Worm (Caenorhabditis elegans) whole organism, L2 larva: ENCODE data around the gene arx-2.

ENCODE experiments used
- F13H6.1 ChIP-seq: sonication (generic microtip); optimal IDR thresholded peaks from 2 replicates; lab custom pipeline; 2016; ENCODE audit warnings: missing genetic modification characterization, missing compliant biosample characterization
- R02D3.7 ChIP-seq: fragments of 150-350 bp; optimal IDR thresholded peaks from 2 replicates; lab custom pipeline; 2014; ENCODE audit warnings: missing biosample characterization, missing genetic modification characterization
- Y55F3AM.14 ChIP-seq: fragments of 200-800 bp; sonication (Bioruptor generic); optimal IDR thresholded peaks from 2 replicates; lab custom pipeline; 2018; ENCODE audit warnings: mild to moderate bottlenecking, missing genetic modification characterization, missing compliant biosample characterization
- ZK546.5 ChIP-seq: sonication (generic microtip); optimal IDR thresholded peaks from 2 replicates; lab custom pipeline; 2017; ENCODE audit warnings: missing biosample characterization, missing genetic modification characterization
- alr-1 ChIP-seq: fragments of 150-350 bp; optimal IDR thresholded peaks from 2 replicates; lab custom pipeline; 2014; ENCODE audit warnings: missing biosample characterization, missing genetic modification characterization
- aly-2 ChIP-seq: fragments of 150-350 bp; optimal IDR thresholded peaks from 2 replicates; lab custom pipeline; 2014; ENCODE audit warnings: missing biosample characterization, missing genetic modification characterization
- blmp-1 ChIP-seq: sonication (generic microtip); optimal IDR thresholded peaks from 2 replicates; lab custom pipeline; 2017; ENCODE audit warnings: missing genetic modification characterization, mild to moderate bottlenecking, missing compliant biosample characterization, antibody characterized with exemption, moderate library complexity; ENCODE audit not compliant: insufficient read depth
- ceh-16 ChIP-seq: fragments of 150-350 bp; optimal IDR thresholded peaks from 2 replicates; lab custom pipeline; 2014; ENCODE audit warnings: missing biosample characterization, missing genetic modification characterization
- crh-2 ChIP-seq: sonication (generic microtip); optimal IDR thresholded peaks from 2 replicates; lab custom pipeline; 2017; ENCODE audit warnings: missing biosample characterization, missing genetic modification characterization
- dmd-4 ChIP-seq: sonication (generic microtip); optimal IDR thresholded peaks from 2 replicates; lab custom pipeline; 2017; ENCODE audit warnings: missing biosample characterization, missing genetic modification characterization
- egl-27 ChIP-seq: sonication (generic microtip); optimal IDR thresholded peaks from 3 replicates; lab custom pipeline; 2017; ENCODE audit warnings: missing biosample characterization, missing genetic modification reagents, missing genetic modification characterization
- elt-1 ChIP-seq: fragments of 150-350 bp; optimal IDR thresholded peaks from 2 replicates; lab custom pipeline; 2014; ENCODE audit warnings: missing biosample characterization, missing genetic modification characterization
- elt-3 ChIP-seq: sonication (generic microtip); optimal IDR thresholded peaks from 2 replicates; lab custom pipeline; 2017; ENCODE audit warnings: missing biosample characterization, missing genetic modification characterization
- fos-1 ChIP-seq: fragments of 150-350 bp; optimal IDR thresholded peaks from 2 replicates; lab custom pipeline; 2014; ENCODE audit warnings: missing biosample characterization, missing genetic modification characterization
- gmeb-1 ChIP-seq: fragments of 150-350 bp; optimal IDR thresholded peaks from 2 replicates; lab custom pipeline; 2014; ENCODE audit warnings: missing biosample characterization, missing genetic modification characterization
- lin-13 ChIP-seq: fragments of 150-350 bp; optimal IDR thresholded peaks from 2 replicates; lab custom pipeline; 2014; ENCODE audit warnings: missing biosample characterization, missing genetic modification reagents, missing genetic modification characterization
- lin-39 ChIP-seq: fragments of 150-350 bp; optimal IDR thresholded peaks from 2 replicates; lab custom pipeline; 2014; ENCODE audit warnings: missing biosample characterization, missing genetic modification reagents, missing genetic modification characterization
- mbf-1 ChIP-seq: sonication (generic microtip); optimal IDR thresholded peaks from 2 replicates; lab custom pipeline; 2017; ENCODE audit warnings: missing biosample characterization, missing genetic modification characterization
- mdl-1 ChIP-seq, 2 experiments: fragments of 150-350 bp in 1 of 2; sonication (generic microtip) in 1 of 2; optimal IDR thresholded peaks; 2 replicates each; lab custom pipeline; 2017; ENCODE audit warnings: missing biosample characterization in 2 of 2, missing genetic modification characterization in 2 of 2
- nhr-10 ChIP-seq: sonication (generic microtip); optimal IDR thresholded peaks from 2 replicates; lab custom pipeline; 2017; ENCODE audit warnings: missing biosample characterization, missing genetic modification characterization
- nhr-129 ChIP-seq: fragments of 150-350 bp; optimal IDR thresholded peaks from 2 replicates; lab custom pipeline; 2014; ENCODE audit warnings: missing biosample characterization, missing genetic modification characterization
- nhr-21 ChIP-seq: fragments of 150-350 bp; optimal IDR thresholded peaks from 2 replicates; lab custom pipeline; 2014; ENCODE audit warnings: missing biosample characterization, missing genetic modification characterization
- nhr-23 ChIP-seq: fragments of 150-350 bp; optimal IDR thresholded peaks from 2 replicates; lab custom pipeline; 2014; ENCODE audit warnings: missing biosample characterization, missing genetic modification reagents, missing genetic modification characterization
- nhr-237 ChIP-seq: fragments of 150-350 bp; optimal IDR thresholded peaks from 2 replicates; lab custom pipeline; 2014; ENCODE audit warnings: missing biosample characterization, missing genetic modification characterization
- nhr-25 ChIP-seq: fragments of 150-350 bp; sonication (generic microtip); optimal IDR thresholded peaks from 3 replicates; lab custom pipeline; 2014; ENCODE audit warnings: missing biosample characterization, missing genetic modification characterization
- nhr-6 ChIP-seq: fragments of 150-350 bp; optimal IDR thresholded peaks from 2 replicates; lab custom pipeline; 2014; ENCODE audit warnings: missing biosample characterization, missing genetic modification characterization
- peb-1 ChIP-seq: fragments of 150-350 bp; optimal IDR thresholded peaks from 2 replicates; lab custom pipeline; 2014; ENCODE audit warnings: missing biosample characterization, missing genetic modification characterization
- sem-4 ChIP-seq: fragments of 150-350 bp; optimal IDR thresholded peaks from 2 replicates; lab custom pipeline; 2014; ENCODE audit warnings: missing biosample characterization, missing genetic modification reagents, missing genetic modification characterization
- sma-3 ChIP-seq: sonication (generic microtip); optimal IDR thresholded peaks from 2 replicates; lab custom pipeline; 2016; ENCODE audit warnings: missing genetic modification reagents, missing genetic modification characterization, missing compliant biosample characterization
- sma-9 ChIP-seq, 2 experiments: fragments of 150-350 bp in 1 of 2; sonication (generic microtip) in 1 of 2; optimal IDR thresholded peaks; 2 replicates each; lab custom pipeline; 2014 to 2016; ENCODE audit warnings: missing genetic modification characterization in 2 of 2, mild to moderate bottlenecking in 1 of 2, missing biosample characterization in 1 of 2, missing compliant biosample characterization in 1 of 2, missing genetic modification reagents in 1 of 2, moderate library complexity in 1 of 2
- snpc-4 ChIP-seq: fragments of 150-350 bp; optimal IDR thresholded peaks from 2 replicates; lab custom pipeline; 2014; ENCODE audit warnings: missing biosample characterization, missing genetic modification characterization
- unc-39 ChIP-seq: fragments of 150-350 bp; optimal IDR thresholded peaks from 2 replicates; lab custom pipeline; 2014; ENCODE audit warnings: missing biosample characterization, missing genetic modification characterization
- unc-55 ChIP-seq: fragments of 150-350 bp; sonication (generic microtip); optimal IDR thresholded peaks from 3 replicates; lab custom pipeline; 2014; ENCODE audit warnings: missing biosample characterization, missing genetic modification reagents, missing genetic modification characterization
- unc-62 ChIP-seq: fragments of 150-350 bp; optimal IDR thresholded peaks from 2 replicates; lab custom pipeline; 2014; ENCODE audit warnings: missing biosample characterization, missing genetic modification reagents, missing genetic modification characterization
- ztf-1 ChIP-seq: fragments of 200-800 bp; sonication (Bioruptor generic); conservative IDR thresholded peaks from 2 replicates; pipeline ENCODE4 v1.3.6; 2022; ENCODE audit warnings: missing genetic modification characterization, missing compliant biosample characterization
- ztf-4 ChIP-seq: fragments of 150-350 bp; optimal IDR thresholded peaks from 2 replicates; lab custom pipeline; 2014; ENCODE audit warnings: missing biosample characterization, missing genetic modification characterization

The arx-2 gene

DNA sequence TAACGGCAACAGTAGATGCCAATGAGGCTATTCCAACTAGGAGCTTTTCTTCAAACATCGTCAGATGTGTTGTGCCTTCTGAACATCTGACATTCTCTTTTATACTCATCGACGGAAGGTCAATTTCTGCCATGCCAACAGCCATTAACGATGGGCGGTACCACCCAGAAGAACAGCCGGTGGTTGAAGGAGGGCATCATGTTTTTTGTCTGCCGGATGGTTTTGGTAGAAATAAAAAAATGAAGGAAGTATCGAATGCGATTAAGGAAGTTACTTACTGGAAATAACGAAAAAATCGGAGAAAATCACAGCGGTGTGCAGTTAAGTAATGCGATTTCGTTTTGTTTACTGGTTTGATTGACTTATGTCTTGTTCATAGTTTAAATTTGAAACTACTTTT lies 43.6 kb downstream of the arx-2 start, which contains the start of gene col-150:
Gene col-150, minus strand, starts transcription at position 101 of the 400 bp plus-strand sequence.
- TF ChIP-seq sma-3 (GFP tag; lab: Kevin White, UChicago) = no peak
- TF ChIP-seq crh-2 (tag; lab: Kevin White, UChicago) = no peak
- no peak for TF ChIP-seq nhr-25 (tag; lab: Kevin White, UChicago)
- TF ChIP-seq ztf-1 (GFP tag; lab: Robert Waterston, UW) = no peak
- no peak for TF ChIP-seq ceh-16
- TF ChIP-seq R02D3.7 (tag; lab: Kevin White, UChicago) = no peak
- no peak for TF ChIP-seq gmeb-1 (tag; lab: Kevin White, UChicago)
- TF ChIP-seq elt-1 (tag; lab: Kevin White, UChicago) = no peak
- no peak for TF ChIP-seq fos-1 (tag; lab: Kevin White, UChicago)
- TF ChIP-seq unc-62 (GFP tag; lab: Kevin White, UChicago) = no peak
- TF ChIP-seq nhr-23 = no peak

ce11 chrV:10292819-10293357 lies 45.3 kb downstream of the arx-2 start, which contains the start of gene col-149:
TSS of gene col-149 (minus strand) at chrV:10292869.
- TF ChIP-seq mdl-1 (tag; optimal IDR thresholded peaks at IDR 0.05; lab: Kevin White, UChicago) (no peak), ZK546.5 (no peak), nhr-21 (tag; lab: Kevin White, UChicago) (peak; percentile 35), sma-3 (GFP tag; lab: Kevin White, UChicago) (peak; percentile 41), fos-1 (tag; lab: Kevin White, UChicago) (peak; percentile 78), sma-9 (GFP tag; optimal IDR thresholded peaks at IDR 0.05; lab: Kevin White, UChicago) (peak; percentile 46), sma-9 (tag; optimal IDR thresholded peaks at IDR 0.05; lab: Kevin White, UChicago) (no peak), blmp-1 (peak; percentile 91), egl-27 (tag; lab: Kevin White, UChicago) (peak; percentile 10)
- TF ChIP-seq, all 48 proteins: peak for 6

- TF ChIP-seq lin-39 (tag; lab: Kevin White, UChicago) = no peak
- no peak for TF ChIP-seq unc-62 (GFP tag; lab: Kevin White, UChicago)
- TF ChIP-seq snpc-4 (tag; lab: Kevin White, UChicago) = no peak
- no peak for TF ChIP-seq ztf-1 (GFP tag; lab: Robert Waterston, UW)
- no peak for TF ChIP-seq crh-2 (tag; lab: Kevin White, UChicago)
- no peak for TF ChIP-seq elt-3 (tag; lab: Kevin White, UChicago)
- no peak for TF ChIP-seq dmd-4 (tag; lab: Kevin White, UChicago)
- no peak for TF ChIP-seq alr-1 (tag; lab: Kevin White, UChicago)
- TF ChIP-seq unc-55 (GFP tag; lab: Kevin White, UChicago) = no peak
- TF ChIP-seq Y55F3AM.14 (GFP tag; lab: Kevin White, UChicago) = no peak
- no peak for TF ChIP-seq nhr-10
- no peak for TF ChIP-seq peb-1 (tag; lab: Kevin White, UChicago)
- no peak for TF ChIP-seq sem-4 (tag; lab: Kevin White, UChicago)
- no peak for TF ChIP-seq unc-39
- no peak for TF ChIP-seq nhr-23
- TF ChIP-seq nhr-6 (tag; lab: Kevin White, UChicago) = no peak
- no peak for TF ChIP-seq lin-13 (GFP tag; lab: Kevin White, UChicago)
- no peak for TF ChIP-seq mdl-1 (tag; optimal IDR thresholded peaks at IDR 0.05; lab: Kevin White, UChicago)
Observed at ce11 chrV:10291848-10292247, 46.3 kb downstream of the arx-2 start.

DNA sequence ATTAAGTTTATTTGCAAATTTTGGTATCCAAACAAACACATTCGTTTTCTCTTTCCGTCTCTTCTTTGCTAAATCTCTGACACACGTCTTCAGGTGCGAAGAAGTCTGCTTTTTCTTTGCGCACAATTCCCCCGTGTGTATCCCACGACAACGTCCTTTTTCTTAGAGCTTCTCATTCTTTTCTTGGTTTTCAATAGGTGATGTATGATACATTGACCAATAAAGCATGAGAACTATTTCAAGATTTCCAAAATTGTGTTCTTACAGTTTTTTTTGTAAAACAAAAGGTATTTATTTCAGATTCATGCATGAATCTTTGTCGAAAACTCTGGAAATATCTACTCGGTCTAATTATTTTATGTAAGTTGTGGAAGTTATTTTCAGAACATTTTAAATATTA lies 48.4 kb downstream of the arx-2 start, which contains the start of gene B0024.15:
Gene B0024.15, plus strand, starts transcription at position 301 of the 400 bp plus-strand sequence.
- TF ChIP-seq mdl-1 (tag; optimal IDR thresholded peaks at IDR 0.05; lab: Kevin White, UChicago) (no peak), mbf-1 (tag; lab: Kevin White, UChicago) (no peak)

DNA sequence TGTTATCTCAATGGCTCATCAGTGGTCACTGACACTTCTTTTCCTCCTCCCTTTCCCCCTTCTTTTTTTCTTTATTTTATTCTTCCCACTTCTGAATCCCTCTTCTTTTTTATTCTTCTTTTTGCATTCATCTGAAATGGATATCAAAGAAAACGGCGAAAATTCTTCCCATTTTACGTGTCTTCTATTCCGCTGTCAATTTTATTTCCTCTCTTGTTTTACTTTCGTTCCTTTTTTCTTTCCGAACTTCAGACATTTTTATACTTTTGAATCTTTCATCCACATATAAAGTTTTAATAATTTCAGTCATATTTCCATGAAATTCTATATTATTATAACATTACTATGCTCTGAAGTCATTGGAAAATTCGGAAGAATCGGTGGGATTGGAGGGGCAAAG lies 50.9 kb downstream of the arx-2 start, which contains the start of gene B0024.3:
Gene B0024.3, plus strand, starts transcription at position 301 of the 400 bp plus-strand sequence.
- TF ChIP-seq nhr-10 = no peak
- no peak for TF ChIP-seq elt-1 (tag; lab: Kevin White, UChicago)
- no peak for TF ChIP-seq sma-9 (GFP tag; optimal IDR thresholded peaks at IDR 0.05; lab: Kevin White, UChicago)
- no peak for TF ChIP-seq sma-9 (tag; optimal IDR thresholded peaks at IDR 0.05; lab: Kevin White, UChicago)
- no peak for TF ChIP-seq aly-2
- no peak for TF ChIP-seq gmeb-1 (tag; lab: Kevin White, UChicago)
- TF ChIP-seq unc-62 (GFP tag; lab: Kevin White, UChicago) = no peak
- TF ChIP-seq ztf-1 (GFP tag; lab: Robert Waterston, UW) = no peak
- no peak for TF ChIP-seq sma-3 (GFP tag; lab: Kevin White, UChicago)
- TF ChIP-seq ztf-4 (tag; lab: Kevin White, UChicago) = no peak
- TF ChIP-seq nhr-129 (tag; lab: Kevin White, UChicago) = no peak
- TF ChIP-seq blmp-1 = no peak
- TF ChIP-seq F13H6.1 = no peak
- TF ChIP-seq snpc-4 (tag; lab: Kevin White, UChicago) = no peak
- no peak for TF ChIP-seq nhr-237 (tag; lab: Kevin White, UChicago)
